Fruit fly (Drosophila melanogaster) whole organism: ENCODE results near the gene Bem46.

ENCODE experiments used
- CG8478 ChIP-seq: fragments of >200 bp; optimal IDR thresholded peaks from 2 replicates; lab custom pipeline; 2018; ENCODE audit warnings: inconsistent platforms
- Dll ChIP-seq: fragments of >200 bp; optimal IDR thresholded peaks from 2 replicates; lab custom pipeline; 2017
- EcR ChIP-seq, 2 experiments: fragments of >200 bp; optimal IDR thresholded peaks; 2 replicates each; lab custom pipeline; 2017; ENCODE audit warnings: missing biosample characterization in 2 of 2, missing genetic modification characterization in 2 of 2, missing genetic modification reagents in 2 of 2
- pan ChIP-seq: fragments of >200 bp; optimal IDR thresholded peaks from 2 replicates; lab custom pipeline; 2017
- psq ChIP-seq: fragments of >200 bp; optimal IDR thresholded peaks from 2 replicates; lab custom pipeline; 2017
- usp ChIP-seq: fragments of >200 bp; optimal IDR thresholded peaks from 2 replicates; lab custom pipeline; 2017; ENCODE audit warnings: missing biosample characterization, missing genetic modification characterization, mixed read lengths

- TF ChIP-seq Dll (lab: Kevin White, UChicago) (no peak), psq (lab: Kevin White, UChicago) (no peak), CG8478 (lab: Kevin White, UChicago) (no peak), usp (GFP tag; lab: Kevin White, UChicago) (no peak), EcR (GFP tag; optimal IDR thresholded peaks at IDR 0.05; lab: Kevin White, UChicago) (no peak), pan (lab: Kevin White, UChicago) (no peak)
Measured at dm6 chr2L:2957547-2958174, 30.3 kb upstream of the Bem46 start.
